Fruit fly (Drosophila melanogaster): ENCODE data around the gene CG7218.

The CG7218 gene

DNA sequence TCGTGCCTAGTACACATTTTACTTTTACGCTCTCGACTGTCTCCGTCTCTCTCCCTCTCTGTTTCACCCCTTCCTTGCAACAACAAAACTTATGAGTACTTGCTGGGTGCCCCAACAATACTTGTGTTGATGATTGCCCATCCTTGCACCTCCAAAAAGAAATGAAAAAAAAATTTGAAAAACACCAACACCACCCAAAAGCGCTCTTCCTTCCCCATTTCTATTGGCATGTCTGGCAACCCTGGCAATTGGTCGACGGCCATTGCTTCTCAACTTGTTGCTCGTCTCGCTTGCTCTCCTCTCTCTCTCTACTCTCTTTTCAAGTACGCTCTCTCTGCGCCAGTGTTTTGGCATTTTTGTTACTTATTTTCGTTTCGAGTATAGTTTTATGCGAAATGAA, 4.2 kb upstream of the CG7218 start (continued):
- TF ChIP-seq Mrtf (GFP tag; IDR thresholded peaks at IDR 0.05) = no peak
- TF ChIP-seq lab (GFP tag; optimal IDR thresholded peaks at IDR 0.05) = peak; percentile 38
- no peak for TF ChIP-seq crp (GFP tag; optimal IDR thresholded peaks at IDR 0.05)
- TF ChIP-seq CG3407 (GFP tag; optimal IDR thresholded peaks at IDR 0.05) = no peak
- peak; percentile 52 for TF ChIP-seq BtbVII (GFP tag; optimal IDR thresholded peaks at IDR 0.05)
- peak; percentile 49; the same call in 1 of the 3 replicates for TF ChIP-seq Dbx (GFP tag; IDR thresholded peaks at IDR 0.05)
- TF ChIP-seq ERR (GFP tag; optimal IDR thresholded peaks at IDR 0.05) = no peak
- TF ChIP-seq Sry-δ (GFP tag; optimal IDR thresholded peaks at IDR 0.05) = peak; percentile 22
- no peak for TF ChIP-seq trh (GFP tag; optimal IDR thresholded peaks at IDR 0.05)
- peak; percentile 22 for TF ChIP-seq Dp (GFP tag; optimal IDR thresholded peaks at IDR 0.05)
- TF ChIP-seq gro (GFP tag; optimal IDR thresholded peaks at IDR 0.05) = no peak
- TF ChIP-seq slbo (GFP tag; IDR thresholded peaks at IDR 0.05) = peak; percentile 56; the same call in 1 of the 2 replicates
- TF ChIP-seq yki (optimal IDR thresholded peaks at IDR 0.05) = peak; percentile 88
- no peak for TF ChIP-seq Xbp1 (GFP tag; optimal IDR thresholded peaks at IDR 0.05)
- peak; percentile 38 for TF ChIP-seq Hmr (GFP tag; optimal IDR thresholded peaks at IDR 0.05)
- TF ChIP-seq luna (GFP tag; optimal IDR thresholded peaks at IDR 0.05) = no peak
- TF ChIP-seq ken (GFP tag; IDR thresholded peaks at IDR 0.05) = no peak
- peak; percentile 7 for TF ChIP-seq cwo (GFP tag; optimal IDR thresholded peaks at IDR 0.05)
- TF ChIP-seq CG12942 (GFP tag; optimal IDR thresholded peaks at IDR 0.05) = no peak
- 0 out of 2 replicates have a peak, but pooled peaks have one; percentile 8 for TF ChIP-seq CG32772 (GFP tag; IDR thresholded peaks at IDR 0.05)
- TF ChIP-seq Fer1 (GFP tag; optimal IDR thresholded peaks at IDR 0.05) = peak; percentile 32
- TF ChIP-seq CG3726 (GFP tag; IDR thresholded peaks at IDR 0.05) = no peak
- TF ChIP-seq CG9215 (GFP tag; IDR thresholded peaks at IDR 0.05) = 0 out of 2 replicates have a peak, but pooled peaks have one; percentile 11
- TF ChIP-seq ftz-f1 (GFP tag; optimal IDR thresholded peaks at IDR 0.05) = peak; percentile 15
- peak; percentile 99 for TF ChIP-seq scrt (GFP tag; optimal IDR thresholded peaks at IDR 0.05)
- no peak for TF ChIP-seq CG10979 (tag; optimal IDR thresholded peaks at IDR 0.05)
- TF ChIP-seq PHDP (tag; optimal IDR thresholded peaks at IDR 0.05) = no peak
- no peak for TF ChIP-seq nmo (GFP tag; optimal IDR thresholded peaks at IDR 0.05)
- TF ChIP-seq rib (GFP tag; IDR thresholded peaks at IDR 0.05) = 0 out of 2 replicates have a peak, but pooled peaks have one; percentile 9
- TF ChIP-seq zen (tag; optimal IDR thresholded peaks at IDR 0.05) = no peak
- no peak for TF ChIP-seq D (optimal IDR thresholded peaks at IDR 0.05)
- TF ChIP-seq D (GFP tag; optimal IDR thresholded peaks at IDR 0.05) = no peak
- TF ChIP-seq Meics (GFP tag; optimal IDR thresholded peaks at IDR 0.05) = peak; percentile 47
- no peak for TF ChIP-seq CG11093 (GFP tag; IDR thresholded peaks at IDR 0.05)
- peak; percentile 2 for TF ChIP-seq CG1603 (tag; optimal IDR thresholded peaks at IDR 0.05)
- TF ChIP-seq ro (GFP tag; IDR thresholded peaks at IDR 0.05) = no peak
- peak; percentile 24 for TF ChIP-seq CG2116 (GFP tag; optimal IDR thresholded peaks at IDR 0.05)
- peak; percentile 35 for TF ChIP-seq Fer3 (tag; optimal IDR thresholded peaks at IDR 0.05)
- peak; percentile 31 for TF ChIP-seq CG12391 (tag; optimal IDR thresholded peaks at IDR 0.05)
- no peak for TF ChIP-seq Atf-2 (GFP tag; optimal IDR thresholded peaks at IDR 0.05)
- TF ChIP-seq insv (GFP tag; optimal IDR thresholded peaks at IDR 0.05) = no peak
- peak; percentile 37 for TF ChIP-seq CG17359 (tag; optimal IDR thresholded peaks at IDR 0.05)
- TF ChIP-seq CG7839 (tag; optimal IDR thresholded peaks at IDR 0.05) = peak; percentile 23
- peak; percentile 55 for TF ChIP-seq Hand (GFP tag; optimal IDR thresholded peaks at IDR 0.05)
- TF ChIP-seq az2 (GFP tag; optimal IDR thresholded peaks at IDR 0.05) = no peak
- TF ChIP-seq CHES-1-like (GFP tag; optimal IDR thresholded peaks at IDR 0.05) = peak; percentile 3
- TF ChIP-seq kah (GFP tag; optimal IDR thresholded peaks at IDR 0.05) = peak; percentile 75
- peak; percentile 40 for TF ChIP-seq CG3281 (GFP tag; optimal IDR thresholded peaks at IDR 0.05)
- TF ChIP-seq tin (GFP tag; optimal IDR thresholded peaks at IDR 0.05) = peak; percentile 2
- TF ChIP-seq CG18619 (GFP tag; optimal IDR thresholded peaks at IDR 0.05) = no peak
- TF ChIP-seq Xrp1 (GFP tag; IDR thresholded peaks at IDR 0.05) = peak; percentile 34; the same call in 1 of the 2 replicates

All from whole organism, embryonic.